Fruit fly (Drosophila melanogaster): ENCODE measurements around the gene Btk.

The Btk gene

DNA sequence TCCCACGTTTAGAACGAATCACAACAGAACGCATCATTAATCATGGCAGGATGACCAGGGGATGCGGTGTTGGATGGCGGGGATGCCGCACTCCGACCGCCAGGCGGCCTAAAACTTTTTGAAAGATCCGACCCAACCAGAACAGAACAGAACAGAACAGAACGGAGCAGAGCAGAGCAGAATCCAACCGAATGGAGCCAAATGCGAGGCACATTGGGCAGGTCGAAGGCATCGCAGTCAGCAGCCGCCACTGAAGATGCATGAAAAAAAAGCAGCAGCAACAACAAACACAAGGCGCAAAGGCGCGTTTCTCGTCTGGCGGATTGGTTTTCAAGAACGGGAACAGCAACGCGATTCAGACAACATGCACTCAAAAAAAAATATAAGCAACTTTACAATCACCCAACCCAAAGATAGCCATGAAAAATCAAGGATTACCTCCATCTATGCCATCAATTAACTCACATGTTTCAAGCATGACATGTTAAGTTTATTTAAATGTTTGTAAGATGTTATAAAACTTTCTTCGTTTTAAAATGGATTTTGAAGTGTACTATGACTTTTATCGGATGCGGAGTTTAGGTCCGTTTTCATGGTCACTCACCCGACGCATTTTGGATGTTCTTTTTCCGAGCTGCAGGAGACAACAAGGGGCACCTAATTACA lies 21.3 kb downstream of the Btk start (continued):
- TF ChIP-seq Ptx1 (GFP tag; IDR thresholded peaks at IDR 0.05) = no peak
- no peak for TF ChIP-seq C15 (GFP tag; IDR thresholded peaks at IDR 0.05)
- TF ChIP-seq corto (GFP tag; optimal IDR thresholded peaks at IDR 0.05) = peak; percentile 94
- TF ChIP-seq CG6175 (GFP tag; IDR thresholded peaks at IDR 0.05) = no peak
- no peak for TF ChIP-seq crp (GFP tag; optimal IDR thresholded peaks at IDR 0.05)
- no peak for TF ChIP-seq ash1 (GFP tag; optimal IDR thresholded peaks at IDR 0.05)
- peak; percentile 64 for TF ChIP-seq CG6689 (GFP tag; IDR thresholded peaks at IDR 0.05)
- peak; percentile 47 for TF ChIP-seq sisA (GFP tag; IDR thresholded peaks at IDR 0.05)
- TF ChIP-seq Bteb2 (GFP tag; optimal IDR thresholded peaks at IDR 0.05) = no peak
- TF ChIP-seq CG5245 (GFP tag; optimal IDR thresholded peaks at IDR 0.05) = peak; percentile 60
- TF ChIP-seq CG2889 (GFP tag; IDR thresholded peaks at IDR 0.05) = no peak
- TF ChIP-seq pros (GFP tag; optimal IDR thresholded peaks at IDR 0.05) = no peak
- TF ChIP-seq Sry-δ (GFP tag; optimal IDR thresholded peaks at IDR 0.05) = peak; percentile 1
- peak; percentile 56 for TF ChIP-seq CG1024 (GFP tag; IDR thresholded peaks at IDR 0.05)
- TF ChIP-seq sc (optimal IDR thresholded peaks at IDR 0.05) = no peak
- peak; percentile 62 for TF ChIP-seq sc (GFP tag; optimal IDR thresholded peaks at IDR 0.05)
- TF ChIP-seq Ada2b (GFP tag; IDR thresholded peaks at IDR 0.05) = no peak
- TF ChIP-seq Six4 (GFP tag; optimal IDR thresholded peaks at IDR 0.05) = peak; percentile 60
- TF ChIP-seq NC2β (GFP tag; optimal IDR thresholded peaks at IDR 0.05) = peak; percentile 68
- TF ChIP-seq sd (tag; optimal IDR thresholded peaks at IDR 0.05) = no peak
- TF ChIP-seq CG4854 (GFP tag; optimal IDR thresholded peaks at IDR 0.05) = peak; percentile 31
- peak; percentile 86 for TF ChIP-seq zfh1 (GFP tag; IDR thresholded peaks at IDR 0.05)
- no peak for TF ChIP-seq Fer1 (GFP tag; optimal IDR thresholded peaks at IDR 0.05)
- TF ChIP-seq wek (GFP tag; optimal IDR thresholded peaks at IDR 0.05) = no peak
- TF ChIP-seq pum (GFP tag; optimal IDR thresholded peaks at IDR 0.05) = peak; percentile 71
- TF ChIP-seq CG7928 (GFP tag; optimal IDR thresholded peaks at IDR 0.05) = no peak
- no peak for TF ChIP-seq sug (tag; optimal IDR thresholded peaks at IDR 0.05)
- TF ChIP-seq CG2199 (GFP tag; IDR thresholded peaks at IDR 0.05) = peak; percentile 81; the same call in 2 of the 3 replicates
- peak; percentile 60 for TF ChIP-seq CG33213 (GFP tag; optimal IDR thresholded peaks at IDR 0.05)
- TF ChIP-seq NfI (GFP tag; optimal IDR thresholded peaks at IDR 0.05) = peak; percentile 2
- no peak for TF ChIP-seq E2f2 (GFP tag; IDR thresholded peaks at IDR 0.05)
- peak; percentile 37 for TF ChIP-seq Sox102F (GFP tag; optimal IDR thresholded peaks at IDR 0.05)
- peak; percentile 63 for TF ChIP-seq CG8359 (GFP tag; optimal IDR thresholded peaks at IDR 0.05; ENCODE audit: borderline replicate concordance)
- no peak for TF ChIP-seq gsb (GFP tag; IDR thresholded peaks at IDR 0.05)
- peak in 1 of 3 experiments; percentile 67 for TF ChIP-seq Stat92E (GFP tag; optimal IDR thresholded peaks at IDR 0.05)
- TF ChIP-seq nerfin-2 (GFP tag; IDR thresholded peaks at IDR 0.05; ENCODE audit: partially characterized antibody) = no peak
- TF ChIP-seq CG31388 (GFP tag; optimal IDR thresholded peaks at IDR 0.05) = peak; percentile 13
- peak; percentile 33; the same call in 1 of the 3 replicates for TF ChIP-seq dysf (GFP tag; IDR thresholded peaks at IDR 0.05)
- peak; percentile 24 for TF ChIP-seq CG18764 (GFP tag; optimal IDR thresholded peaks at IDR 0.05)
- TF ChIP-seq HmgZ (tag; optimal IDR thresholded peaks at IDR 0.05) = no peak
- TF ChIP-seq CG6254 (GFP tag; optimal IDR thresholded peaks at IDR 0.05) = peak; percentile 75
- TF ChIP-seq unpg (GFP tag; optimal IDR thresholded peaks at IDR 0.05) = peak; percentile 76
- TF ChIP-seq hb (GFP tag; IDR thresholded peaks at IDR 0.05; ENCODE audit: partially characterized antibody) = no peak
- TF ChIP-seq Ets65A (GFP tag) = peak; percentile 79
- TF ChIP-seq lmd (GFP tag; IDR thresholded peaks at IDR 0.05) = peak; percentile 63
- no peak for TF ChIP-seq rib (GFP tag; IDR thresholded peaks at IDR 0.05)
- TF ChIP-seq mam (GFP tag; optimal IDR thresholded peaks at IDR 0.05) = peak; percentile 5
- TF ChIP-seq ewg (GFP tag; optimal IDR thresholded peaks at IDR 0.05) = peak; percentile 44
- peak; percentile 7; the same call in 1 of the 2 replicates for TF ChIP-seq CG32532 (GFP tag; IDR thresholded peaks at IDR 0.05)
- peak; percentile 29 for TF ChIP-seq CG18619 (GFP tag; optimal IDR thresholded peaks at IDR 0.05)

All from whole organism, embryonic.